Fruit fly (Drosophila melanogaster): ENCODE measurements around the gene CG11722.

CG11722 gene

dm6 chr3R:10079267-10079987 is 34.1 kb upstream of the CG11722 start (continued):
- TF ChIP-seq pan (optimal IDR thresholded peaks at IDR 0.05) (no peak), N (GFP tag; optimal IDR thresholded peaks at IDR 0.05) (peak; percentile 24), woc (GFP tag; optimal IDR thresholded peaks at IDR 0.05) (peak; percentile 20), Sp1 (GFP tag; optimal IDR thresholded peaks at IDR 0.05) (peak; percentile 43), CrebA (GFP tag; optimal IDR thresholded peaks at IDR 0.05; ENCODE audit: borderline replicate concordance) (no peak), ey (GFP tag; optimal IDR thresholded peaks at IDR 0.05) (peak; percentile 79)

dm6 chr3R:10078468-10079143 is 33.3 kb upstream of the CG11722 start:
- no peak for TF ChIP-seq ey (GFP tag; optimal IDR thresholded peaks at IDR 0.05)
- no peak for TF ChIP-seq N (GFP tag; optimal IDR thresholded peaks at IDR 0.05)
- TF ChIP-seq brk (GFP tag; optimal IDR thresholded peaks at IDR 0.05), result no peak
- no peak for TF ChIP-seq Rel (GFP tag; optimal IDR thresholded peaks at IDR 0.05)
- no peak for TF ChIP-seq Rel (tag; optimal IDR thresholded peaks at IDR 0.05)
- no peak for TF ChIP-seq Dfd (GFP tag; optimal IDR thresholded peaks at IDR 0.05)
- no peak for TF ChIP-seq lola (GFP tag; optimal IDR thresholded peaks at IDR 0.05)
- no peak for TF ChIP-seq Mio (GFP tag; optimal IDR thresholded peaks at IDR 0.05)
- TF ChIP-seq Sp1 (GFP tag; optimal IDR thresholded peaks at IDR 0.05), result no peak

- TF ChIP-seq Dif (GFP tag; optimal IDR thresholded peaks at IDR 0.05; ENCODE audit: partially characterized antibody), result no peak
- TF ChIP-seq CG32264 (GFP tag; optimal IDR thresholded peaks at IDR 0.05), result no peak
- TF ChIP-seq N (GFP tag; optimal IDR thresholded peaks at IDR 0.05), result no peak
- TF ChIP-seq Hr83 (GFP tag; optimal IDR thresholded peaks at IDR 0.05; ENCODE audit: poor library complexity, severe bottlenecking), result peak; percentile 65
- TF ChIP-seq sage (GFP tag; optimal IDR thresholded peaks at IDR 0.05), result no peak
- no peak for TF ChIP-seq CG9705 (GFP tag; optimal IDR thresholded peaks at IDR 0.05)
- no peak for TF ChIP-seq Hr78 (GFP tag; optimal IDR thresholded peaks at IDR 0.05)
- TF ChIP-seq br (GFP tag; optimal IDR thresholded peaks at IDR 0.05), result peak; percentile 28
- no peak for TF ChIP-seq Jra (GFP tag; optimal IDR thresholded peaks at IDR 0.05)
- no peak for TF ChIP-seq dl (GFP tag; optimal IDR thresholded peaks at IDR 0.05; ENCODE audit: insufficient read depth in 1 of 2, partially characterized antibody in 2 of 2)
- TF ChIP-seq lola (GFP tag; optimal IDR thresholded peaks at IDR 0.05), result no peak
- TF ChIP-seq woc (GFP tag; optimal IDR thresholded peaks at IDR 0.05), result no peak
- TF ChIP-seq Myc (optimal IDR thresholded peaks at IDR 0.05), result no peak
- no peak for TF ChIP-seq Sp1 (GFP tag; optimal IDR thresholded peaks at IDR 0.05)
- TF ChIP-seq GATAd (GFP tag; optimal IDR thresholded peaks at IDR 0.05), result no peak
- no peak for TF ChIP-seq Dfd (GFP tag; optimal IDR thresholded peaks at IDR 0.05)
- no peak for TF ChIP-seq Vsx2 (GFP tag; optimal IDR thresholded peaks at IDR 0.05; ENCODE audit: partially characterized antibody)
- TF ChIP-seq foxo (GFP tag; optimal IDR thresholded peaks at IDR 0.05), result peak in 1 of 2 experiments; percentile 24
- TF ChIP-seq brk (GFP tag; optimal IDR thresholded peaks at IDR 0.05), result peak; percentile 4
- TF ChIP-seq tai (GFP tag; optimal IDR thresholded peaks at IDR 0.05), result no peak
- peak; percentile 23 for TF ChIP-seq h (GFP tag; optimal IDR thresholded peaks at IDR 0.05)
- peak; percentile 17 for TF ChIP-seq fru (GFP tag; optimal IDR thresholded peaks at IDR 0.05)
- TF ChIP-seq Abd-B (GFP tag; optimal IDR thresholded peaks at IDR 0.05), result no peak
- TF ChIP-seq sv (GFP tag; optimal IDR thresholded peaks at IDR 0.05), result no peak
- TF ChIP-seq jim (GFP tag; optimal IDR thresholded peaks at IDR 0.05), result no peak
- TF ChIP-seq ey (GFP tag; optimal IDR thresholded peaks at IDR 0.05), result no peak
- no peak for TF ChIP-seq Rel (GFP tag; optimal IDR thresholded peaks at IDR 0.05)
- no peak for TF ChIP-seq Rel (tag; optimal IDR thresholded peaks at IDR 0.05)
- no peak for TF ChIP-seq psq (GFP tag; optimal IDR thresholded peaks at IDR 0.05)
- TF ChIP-seq Hnf4 (GFP tag; optimal IDR thresholded peaks at IDR 0.05), result no peak
- TF ChIP-seq usp (GFP tag; optimal IDR thresholded peaks at IDR 0.05), result no peak
- no peak for TF ChIP-seq Mio (GFP tag; optimal IDR thresholded peaks at IDR 0.05)
- peak; percentile 26 for TF ChIP-seq HLH106 (tag; optimal IDR thresholded peaks at IDR 0.05)
- no peak for TF ChIP-seq CrebA (GFP tag; optimal IDR thresholded peaks at IDR 0.05; ENCODE audit: borderline replicate concordance)
- TF ChIP-seq dmrt93B (GFP tag; optimal IDR thresholded peaks at IDR 0.05), result no peak
- TF ChIP-seq OdsH (GFP tag; optimal IDR thresholded peaks at IDR 0.05), result peak; percentile 6
- TF ChIP-seq rgr (GFP tag; optimal IDR thresholded peaks at IDR 0.05), result peak; percentile 46
- TF ChIP-seq pan (optimal IDR thresholded peaks at IDR 0.05), result no peak
- no peak for TF ChIP-seq dsf (GFP tag; optimal IDR thresholded peaks at IDR 0.05; ENCODE audit: borderline replicate concordance)
These were observed 31.3 kb upstream of the CG11722 start for dm6 chr3R:10076665-10077064.
